Fruit fly (Drosophila melanogaster) whole organism, wandering third instar larva: ENCODE measurements around the gene Sbp2.

ENCODE experiments used
- N ChIP-seq: fragments of >200 bp; optimal IDR thresholded peaks from 2 replicates; lab custom pipeline; 2018; ENCODE audit warnings: missing biosample characterization, missing external identifiers, missing genetic modification characterization
- usp ChIP-seq: fragments of >200 bp; optimal IDR thresholded peaks from 2 replicates; lab custom pipeline; 2017; ENCODE audit warnings: missing biosample characterization, missing genetic modification characterization

DNA sequence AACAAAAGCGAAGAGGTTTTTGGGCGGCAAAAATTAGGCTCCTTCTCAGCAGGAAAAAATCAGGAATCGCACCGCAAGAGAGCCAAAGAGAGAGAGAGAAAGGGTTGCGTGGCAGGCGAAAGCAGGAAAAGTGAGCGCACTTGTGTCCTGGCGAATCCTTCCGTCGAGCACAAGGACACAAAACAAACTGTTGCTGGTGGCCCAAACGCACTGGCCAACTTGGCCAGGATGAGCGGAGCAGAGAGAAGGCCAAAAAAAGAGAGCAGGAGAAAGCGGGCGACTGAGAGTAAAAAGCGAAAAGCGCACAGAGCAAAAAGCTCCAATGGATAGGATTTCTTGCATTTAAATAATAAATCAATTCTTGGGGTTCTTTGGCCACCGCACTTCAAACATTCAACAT lies 18.7 kb upstream of the Sbp2 start:
- no peak for TF ChIP-seq usp
- no peak for TF ChIP-seq N (GFP tag; lab: Kevin White, UChicago)
